Worm (Caenorhabditis elegans): Measurements from ENCODE around the gene clec-215.

DNA sequence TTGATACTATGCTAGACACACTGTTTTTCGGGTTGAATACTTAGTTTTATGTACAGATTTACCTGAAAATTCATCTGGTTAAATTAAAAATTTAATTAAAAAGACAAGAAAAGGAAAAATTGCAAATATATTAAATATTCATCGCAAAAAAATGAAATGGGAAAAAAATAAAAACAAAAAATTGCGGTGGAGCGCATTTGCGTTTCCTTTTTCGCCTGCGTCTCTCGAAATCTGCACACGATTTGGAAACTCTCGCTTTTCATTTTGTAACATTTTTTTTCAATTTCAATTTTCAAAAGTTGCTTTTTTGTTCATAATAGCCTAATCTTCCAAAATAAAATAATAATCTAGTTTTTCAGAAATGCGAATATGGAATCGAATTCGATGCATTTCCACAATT, 24.5 kb upstream of the clec-215 start, which contains the start of the genes F19F10.11 and C50E3.5:
- TF ChIP-seq blmp-1 (tag; optimal IDR thresholded peaks at IDR 0.05; ENCODE audit: insufficient read depth) (no peak), ceh-16 (tag; optimal IDR thresholded peaks at IDR 0.05) (no peak), nhr-77 (tag; optimal IDR thresholded peaks at IDR 0.05) (no peak), zag-1 (tag; optimal IDR thresholded peaks at IDR 0.05) (no peak), elt-1 (tag; optimal IDR thresholded peaks at IDR 0.05) (no peak), nhr-11 (tag; optimal IDR thresholded peaks at IDR 0.05) (no peak), F13H6.1 (tag; optimal IDR thresholded peaks at IDR 0.05) (peak; percentile 35), unc-62 (GFP tag; optimal IDR thresholded peaks at IDR 0.05) (no peak), elt-3 (tag; optimal IDR thresholded peaks at IDR 0.05) (no peak), peb-1 (tag; optimal IDR thresholded peaks at IDR 0.05) (no peak), aly-2 (tag; optimal IDR thresholded peaks at IDR 0.05) (no peak), nhr-237 (tag; optimal IDR thresholded peaks at IDR 0.05) (no peak)

Data from whole organism, L2 larva.